Fruit fly (Drosophila melanogaster) whole organism, pupa: ENCODE data around the gene CG7054.

Experiments
- CG9948 ChIP-seq: fragments of 200-800 bp; sonication (Bioruptor generic); optimal IDR thresholded peaks from 2 replicates; lab custom pipeline; 2018; ENCODE audit warnings: missing biosample characterization, mild to moderate bottlenecking, missing genetic modification characterization, moderate library complexity
- Ets98B ChIP-seq: fragments of 200-800 bp; sonication (Bioruptor generic); IDR thresholded peaks from 2 replicates; pipeline ENCODE4 v1.3.6; 2022; ENCODE audit warnings: missing biosample characterization, missing genetic modification characterization

- no peak for TF ChIP-seq CG9948 (tag; lab: Kevin White, UChicago)
- TF ChIP-seq Ets98B (GFP tag; lab: Robert Waterston, UW): no peak
These were observed 1.3 kb downstream of the CG7054 start, which contains the start of gene Pebp1 for dm6 chr3R:22465984-22466530.
